Fruit fly (Drosophila melanogaster) whole organism, embryonic: ENCODE data around the gene CheB38b.
A peak's percentile ranks its signal among the peaks of the same experiment; 100 is the strongest.

Experiments
- Ada2b ChIP-seq: fragments of 200-800 bp; sonication (Bioruptor generic); IDR thresholded peaks from 2 replicates; pipeline ENCODE4 v1.3.6; 2022; ENCODE audit warnings: missing biosample characterization, missing genetic modification characterization
- B-H1 ChIP-seq: fragments of 200-800 bp; sonication (Bioruptor generic); IDR thresholded peaks from 3 replicates; pipeline ENCODE4 v1.3.6; 2022; ENCODE audit warnings: missing biosample characterization, missing genetic modification characterization
- CG10979 ChIP-seq: fragments of 200-800 bp; sonication (Bioruptor generic); optimal IDR thresholded peaks from 2 replicates; lab custom pipeline; 2018; ENCODE audit warnings: missing biosample characterization, mild to moderate bottlenecking, missing genetic modification characterization, moderate library complexity
- CG12219 ChIP-seq: fragments of 200-800 bp; sonication (Bioruptor generic); optimal IDR thresholded peaks from 3 replicates; lab custom pipeline; 2018; ENCODE audit warnings: missing biosample characterization, mild to moderate bottlenecking, missing genetic modification characterization
- CG13775 ChIP-seq: fragments of 200-800 bp; sonication (Bioruptor generic); optimal IDR thresholded peaks from 3 replicates; lab custom pipeline; 2017; ENCODE audit warnings: missing biosample characterization, mild to moderate bottlenecking, missing genetic modification characterization
- CG14014 ChIP-seq: fragments of 200-800 bp; sonication (Bioruptor generic); IDR thresholded peaks from 2 replicates; pipeline ENCODE4 v1.3.6; 2022; ENCODE audit warnings: missing biosample characterization, missing genetic modification characterization
- CG14441 ChIP-seq: fragments of 200-800 bp; sonication (Bioruptor generic); IDR thresholded peaks from 2 replicates; pipeline ENCODE4 v1.3.6; 2022; ENCODE audit warnings: missing biosample characterization, missing genetic modification characterization
- CG16813 ChIP-seq: fragments of 200-800 bp; sonication (Bioruptor generic); IDR thresholded peaks from 3 replicates; pipeline ENCODE4 v1.3.6; 2022; ENCODE audit warnings: missing biosample characterization, missing genetic modification characterization; ENCODE audit not compliant: partially characterized antibody
- CG17361 ChIP-seq: fragments of 200-800 bp; sonication (Bioruptor generic); IDR thresholded peaks from 3 replicates; pipeline ENCODE4 v1.3.6; 2022; ENCODE audit warnings: missing biosample characterization, missing genetic modification characterization
- CG1832 ChIP-seq: fragments of 200-800 bp; sonication (Bioruptor generic); optimal IDR thresholded peaks from 2 replicates; lab custom pipeline; 2017; ENCODE audit warnings: missing biosample characterization, mild to moderate bottlenecking, missing genetic modification characterization, inconsistent platforms
- CG18619 ChIP-seq: fragments of 200-800 bp; sonication (Bioruptor generic); optimal IDR thresholded peaks from 3 replicates; lab custom pipeline; 2017; ENCODE audit warnings: missing biosample characterization, mild to moderate bottlenecking, missing genetic modification characterization
- CG31365 ChIP-seq: fragments of 200-800 bp; sonication (Bioruptor generic); optimal IDR thresholded peaks from 2 replicates; lab custom pipeline; 2018; ENCODE audit warnings: missing biosample characterization, mild to moderate bottlenecking, missing genetic modification characterization
- CG32767 ChIP-seq: fragments of 200-800 bp; sonication (Bioruptor generic); IDR thresholded peaks from 2 replicates; pipeline ENCODE4 v1.3.6; 2022; ENCODE audit warnings: missing biosample characterization, missing genetic modification characterization
- CG3847 ChIP-seq: fragments of 200-800 bp; sonication (Bioruptor generic); IDR thresholded peaks from 2 replicates; pipeline ENCODE4 v1.3.6; 2022; ENCODE audit warnings: missing biosample characterization, missing genetic modification characterization
- CG42726 ChIP-seq: fragments of 200-800 bp; sonication (Bioruptor generic); IDR thresholded peaks from 2 replicates; pipeline ENCODE4 v1.3.6; 2022; ENCODE audit warnings: missing biosample characterization, missing genetic modification characterization; ENCODE audit not compliant: partially characterized antibody
- CG4282 ChIP-seq: fragments of 200-800 bp; sonication (Bioruptor generic); optimal IDR thresholded peaks from 2 replicates; lab custom pipeline; 2016; ENCODE audit warnings: missing biosample characterization, missing genetic modification characterization
- CG6765 ChIP-seq: fragments of 200-800 bp; sonication (Bioruptor generic); optimal IDR thresholded peaks from 3 replicates; lab custom pipeline; 2017; ENCODE audit warnings: missing biosample characterization, mild to moderate bottlenecking, missing genetic modification characterization
- CG6813 ChIP-seq: fragments of 200-800 bp; sonication (Bioruptor generic); optimal IDR thresholded peaks from 2 replicates; lab custom pipeline; 2017; ENCODE audit warnings: missing biosample characterization, missing genetic modification characterization, mild to moderate bottlenecking, moderate library complexity, missing genetic modification reagents
- CG7839 ChIP-seq: fragments of 200-800 bp; sonication (Bioruptor generic); optimal IDR thresholded peaks from 3 replicates; lab custom pipeline; 2018; ENCODE audit warnings: missing biosample characterization, mild to moderate bottlenecking, missing genetic modification characterization, moderate library complexity
- CG7987 ChIP-seq: fragments of 200-800 bp; sonication (Bioruptor generic); optimal IDR thresholded peaks from 2 replicates; lab custom pipeline; 2018; ENCODE audit warnings: missing biosample characterization, mild to moderate bottlenecking, missing genetic modification characterization, moderate library complexity
- E2f1 ChIP-seq: fragments of 200-800 bp; sonication (Bioruptor generic); IDR thresholded peaks from 2 replicates; pipeline ENCODE4 v1.3.6; 2022; ENCODE audit warnings: missing biosample characterization, missing genetic modification characterization
- Gug ChIP-seq: fragments of 200-800 bp; sonication (Bioruptor generic); IDR thresholded peaks from 4 replicates; pipeline ENCODE4 v1.3.6; 2022; ENCODE audit warnings: missing biosample characterization, missing genetic modification characterization
- HHEX ChIP-seq: fragments of 200-800 bp; sonication (Bioruptor generic); optimal IDR thresholded peaks from 3 replicates; lab custom pipeline; 2017; ENCODE audit warnings: missing biosample characterization, mild to moderate bottlenecking, missing genetic modification characterization, missing genetic modification reagents
- Jarid2 ChIP-seq: fragments of 200-800 bp; sonication (Bioruptor generic); optimal IDR thresholded peaks from 3 replicates; lab custom pipeline; 2017; ENCODE audit warnings: mild to moderate bottlenecking, missing biosample characterization, missing genetic modification reagents, missing genetic modification characterization
- Lim3 ChIP-seq: fragments of 200-800 bp; sonication (Bioruptor generic); IDR thresholded peaks from 2 replicates; pipeline ENCODE4 v1.3.6; 2022; ENCODE audit warnings: missing biosample characterization, missing genetic modification characterization
- Meics ChIP-seq: fragments of 200-800 bp; sonication (Bioruptor generic); optimal IDR thresholded peaks from 2 replicates; lab custom pipeline; 2017; ENCODE audit warnings: missing biosample characterization, mild to moderate bottlenecking, missing genetic modification characterization
- Nf-YC ChIP-seq: fragments of 200-800 bp; optimal IDR thresholded peaks from 3 replicates; lab custom pipeline; 2019; ENCODE audit warnings: missing biosample characterization, mild to moderate bottlenecking, missing genetic modification characterization, moderate library complexity
- NfI ChIP-seq: fragments of 200-800 bp; sonication (Bioruptor generic); optimal IDR thresholded peaks from 3 replicates; lab custom pipeline; 2018; ENCODE audit warnings: missing biosample characterization, mild to moderate bottlenecking, missing genetic modification characterization, moderate library complexity
- PHDP ChIP-seq: fragments of 200-800 bp; sonication (Bioruptor generic); optimal IDR thresholded peaks from 3 replicates; lab custom pipeline; 2018; ENCODE audit warnings: missing biosample characterization, mild to moderate bottlenecking, missing genetic modification characterization, moderate library complexity
- Spps ChIP-seq: fragments of 200-800 bp; sonication (Bioruptor generic); optimal IDR thresholded peaks from 2 replicates; lab custom pipeline; 2018; ENCODE audit warnings: missing biosample characterization, mild to moderate bottlenecking, missing genetic modification characterization
- Vsx1 ChIP-seq: fragments of 200-800 bp; sonication (Bioruptor generic); optimal IDR thresholded peaks from 2 replicates; lab custom pipeline; 2017; ENCODE audit warnings: missing biosample characterization, mild to moderate bottlenecking, missing genetic modification characterization, missing genetic modification reagents
- ato ChIP-seq: fragments of 200-800 bp; sonication (Bioruptor generic); IDR thresholded peaks from 2 replicates; pipeline ENCODE4 v1.3.6; 2022; ENCODE audit warnings: missing biosample characterization, missing genetic modification characterization; ENCODE audit not compliant: partially characterized antibody
- az2 ChIP-seq: fragments of 200-800 bp; sonication (Bioruptor generic); optimal IDR thresholded peaks from 3 replicates; lab custom pipeline; 2016; ENCODE audit warnings: missing biosample characterization, missing genetic modification characterization
- bab2 ChIP-seq: fragments of 200-800 bp; sonication (Bioruptor generic); optimal IDR thresholded peaks from 2 replicates; lab custom pipeline; 2016; ENCODE audit warnings: missing biosample characterization, missing genetic modification characterization
- bsh ChIP-seq, 2 experiments: fragments of 200-800 bp; sonication (Bioruptor generic); optimal IDR thresholded peaks; 2 replicates each; lab custom pipeline; 2017 to 2018; ENCODE audit warnings: mild to moderate bottlenecking in 2 of 2, missing biosample characterization in 2 of 2, missing genetic modification characterization in 2 of 2, moderate library complexity in 1 of 2
- ci ChIP-seq: fragments of 200-800 bp; sonication (Bioruptor generic); IDR thresholded peaks from 3 replicates; pipeline ENCODE4 v1.3.6; 2022; ENCODE audit warnings: missing biosample characterization, missing genetic modification characterization
- emc ChIP-seq: fragments of 200-800 bp; sonication (Bioruptor generic); optimal IDR thresholded peaks from 2 replicates; lab custom pipeline; 2016; ENCODE audit warnings: missing biosample characterization, missing genetic modification characterization
- fd96Cb ChIP-seq: fragments of 200-800 bp; sonication (Bioruptor generic); optimal IDR thresholded peaks from 2 replicates; lab custom pipeline; 2018; ENCODE audit warnings: missing biosample characterization, mild to moderate bottlenecking, missing genetic modification characterization, moderate library complexity
- kay ChIP-seq: fragments of 200-800 bp; sonication (Bioruptor generic); optimal IDR thresholded peaks from 2 replicates; lab custom pipeline; 2016; ENCODE audit warnings: missing biosample characterization, missing genetic modification characterization
- lbe ChIP-seq: fragments of 200-800 bp; sonication (Bioruptor generic); optimal IDR thresholded peaks from 2 replicates; lab custom pipeline; 2016; ENCODE audit warnings: missing biosample characterization, mild to moderate bottlenecking, missing genetic modification characterization
- lilli ChIP-seq: fragments of 200-800 bp; sonication (Bioruptor generic); optimal IDR thresholded peaks from 3 replicates; lab custom pipeline; 2016; ENCODE audit warnings: missing biosample characterization, missing genetic modification characterization
- mld ChIP-seq: fragments of 200-800 bp; sonication (Bioruptor generic); IDR thresholded peaks from 3 replicates; pipeline ENCODE4 v1.3.6; 2022; ENCODE audit warnings: missing biosample characterization, missing genetic modification characterization; ENCODE audit not compliant: partially characterized antibody
- rib ChIP-seq: fragments of 200-800 bp; sonication (Bioruptor generic); IDR thresholded peaks from 2 replicates; pipeline ENCODE4 v1.3.6; 2022; ENCODE audit warnings: missing biosample characterization, missing genetic modification characterization
- row ChIP-seq: fragments of 200-800 bp; sonication (Bioruptor generic); IDR thresholded peaks from 3 replicates; pipeline ENCODE4 v1.3.6; 2022; ENCODE audit warnings: missing biosample characterization, missing genetic modification characterization
- schlank ChIP-seq: fragments of 200-800 bp; sonication (Bioruptor generic); optimal IDR thresholded peaks from 2 replicates; lab custom pipeline; 2018; ENCODE audit warnings: missing biosample characterization, mild to moderate bottlenecking, missing genetic modification characterization
- sug ChIP-seq: fragments of 200-800 bp; optimal IDR thresholded peaks from 2 replicates; lab custom pipeline; 2019; ENCODE audit warnings: missing biosample characterization, mild to moderate bottlenecking, missing genetic modification characterization, moderate library complexity
- toy ChIP-seq: fragments of 200-800 bp; sonication (Bioruptor generic); IDR thresholded peaks from 2 replicates; pipeline ENCODE4 v1.3.6; 2022; ENCODE audit warnings: missing biosample characterization, missing genetic modification characterization
- zen2 ChIP-seq: fragments of 200-800 bp; sonication (Bioruptor generic); IDR thresholded peaks from 3 replicates; pipeline ENCODE4 v1.3.6; 2022; ENCODE audit warnings: missing biosample characterization, missing genetic modification characterization; ENCODE audit not compliant: partially characterized antibody

The CheB38b gene

DNA sequence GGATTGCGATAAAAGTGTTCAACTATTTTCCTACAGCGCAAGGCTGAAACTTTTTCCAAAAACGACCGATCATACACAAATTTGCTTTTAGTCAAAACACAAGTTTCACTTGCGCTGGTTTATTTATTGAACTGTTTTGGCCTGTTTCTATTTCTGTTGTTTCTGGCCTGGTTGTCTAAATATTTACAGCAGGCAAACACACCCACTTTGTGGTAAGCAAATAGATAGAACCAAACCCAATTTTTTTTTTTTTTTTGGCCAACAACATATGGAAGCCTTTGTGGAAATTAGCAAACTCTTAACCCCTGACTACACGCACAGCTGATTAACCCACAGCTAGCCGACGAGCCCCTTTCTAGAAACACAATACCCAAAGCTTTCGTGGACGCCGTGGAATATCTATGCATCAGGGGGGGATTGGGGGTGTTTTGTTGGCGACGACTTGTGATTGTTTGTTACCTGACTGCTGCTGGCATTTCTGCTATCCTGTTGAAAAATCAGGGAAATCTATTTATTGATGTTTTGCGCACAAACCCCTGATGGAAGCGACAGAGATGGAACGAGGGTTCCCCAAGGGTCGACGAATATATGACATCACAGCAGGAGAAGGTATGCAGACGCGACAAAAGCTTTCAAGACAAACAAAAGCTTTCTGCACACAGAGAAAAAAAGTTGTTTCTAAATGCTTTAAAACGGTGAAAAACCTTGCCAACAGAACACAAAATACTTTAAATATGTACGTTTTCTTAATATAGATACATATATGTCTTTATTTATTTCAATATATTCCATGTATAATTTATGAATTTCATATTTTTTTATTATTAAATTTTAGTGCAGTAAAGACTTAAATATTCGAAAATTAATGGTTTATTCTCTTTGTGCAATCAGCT is 9.2 kb downstream of the CheB38b start (continued):
- TF ChIP-seq az2 (GFP tag; lab: Kevin White, UChicago) (peak; percentile 35), CG42726 (no peak), fd96Cb (tag; lab: Kevin White, UChicago) (peak; percentile 14), toy (GFP tag; lab: Robert Waterston, UW) (no peak), CG31365 (tag; lab: Kevin White, UChicago) (peak; percentile 43), lbe (no peak), Spps (tag; lab: Kevin White, UChicago) (no peak), ci (GFP tag; lab: Robert Waterston, UW) (peak; percentile 8; the same call in 2 of the 3 replicates), CG32767 (0 out of 2 replicates have a peak, but pooled peaks have one; percentile 33), CG18619 (GFP tag; lab: Kevin White, UChicago) (peak; percentile 32), Gug (no peak), CG16813 (GFP tag; lab: Robert Waterston, UW) (no peak), PHDP (tag; lab: Kevin White, UChicago) (peak; percentile 66), ato (no peak), sug (peak; percentile 36), Lim3 (GFP tag; lab: Robert Waterston, UW) (no peak), CG4282 (GFP tag; lab: Kevin White, UChicago) (peak; percentile 12), emc (peak; percentile 15), rib (GFP tag; lab: Robert Waterston, UW) (no peak), CG14014 (GFP tag; lab: Robert Waterston, UW) (peak; percentile 52), CG14441 (no peak), Meics (peak; percentile 62), CG7987 (peak; percentile 75), zen2 (no peak), kay (no peak), CG10979 (tag; lab: Kevin White, UChicago) (peak; percentile 50), CG6765 (peak; percentile 15), CG6813 (GFP tag; lab: Kevin White, UChicago) (peak; percentile 73), Nf-YC (tag; lab: Kevin White, UChicago) (peak; percentile 50), bab2 (GFP tag; lab: Kevin White, UChicago) (peak; percentile 2), HHEX (GFP tag; lab: Kevin White, UChicago) (peak; percentile 68), bsh (GFP tag; optimal IDR thresholded peaks at IDR 0.05; lab: Kevin White, UChicago) (peak in 1 of 2 experiments; percentile 36), Jarid2 (no peak), NfI (GFP tag; lab: Kevin White, UChicago) (peak; percentile 43), row (peak; percentile 85), lilli (GFP tag; lab: Kevin White, UChicago) (peak; percentile 12), E2f1 (GFP tag; lab: Robert Waterston, UW) (peak; percentile 66), CG7839 (tag; lab: Kevin White, UChicago) (peak; percentile 63), schlank (peak; percentile 67), B-H1 (GFP tag; lab: Robert Waterston, UW) (peak; percentile 24; the same call in 1 of the 3 replicates), Vsx1 (GFP tag; lab: Kevin White, UChicago) (peak; percentile 54), CG1832 (no peak), CG13775 (GFP tag; lab: Kevin White, UChicago) (peak; percentile 30), CG17361 (GFP tag; lab: Robert Waterston, UW) (peak; percentile 44; the same call in 2 of the 3 replicates), CG3847 (GFP tag; lab: Robert Waterston, UW) (peak; percentile 56), mld (no peak), CG12219 (GFP tag; lab: Kevin White, UChicago) (peak; percentile 36), Ada2b (GFP tag; lab: Robert Waterston, UW) (peak; percentile 39; the same call in 1 of the 2 replicates)
